Fruit fly (Drosophila melanogaster) whole organism, embryonic: ENCODE data around the gene Cht5.

Experiments
- Adf1 ChIP-seq: fragments of 200-800 bp; sonication (Bioruptor generic); IDR thresholded peaks from 2 replicates; pipeline ENCODE4 v1.3.6; 2022; ENCODE audit warnings: missing biosample characterization, missing genetic modification characterization
- CG10321 ChIP-seq: fragments of 200-800 bp; sonication (Bioruptor generic); IDR thresholded peaks from 2 replicates; pipeline ENCODE4 v1.3.6; 2022; ENCODE audit warnings: missing biosample characterization, missing genetic modification characterization
- CG10431 ChIP-seq: fragments of 200-800 bp; sonication (Bioruptor generic); optimal IDR thresholded peaks from 3 replicates; lab custom pipeline; 2018; ENCODE audit warnings: missing biosample characterization, mild to moderate bottlenecking, missing genetic modification characterization
- CG10565 ChIP-seq: fragments of 200-800 bp; sonication (Bioruptor generic); optimal IDR thresholded peaks from 3 replicates; lab custom pipeline; 2016; ENCODE audit warnings: missing biosample characterization, mild to moderate bottlenecking, missing genetic modification characterization
- CG11504 ChIP-seq: fragments of 200-800 bp; sonication (Bioruptor generic); optimal IDR thresholded peaks from 3 replicates; lab custom pipeline; 2019; ENCODE audit warnings: missing biosample characterization, mild to moderate bottlenecking, missing genetic modification characterization, moderate library complexity
- CG13424 ChIP-seq: fragments of 200-800 bp; sonication (Bioruptor generic); optimal IDR thresholded peaks from 2 replicates; lab custom pipeline; 2019; ENCODE audit warnings: missing biosample characterization, mild to moderate bottlenecking, missing genetic modification characterization, moderate library complexity
- CG14965 ChIP-seq: fragments of 200-800 bp; sonication (Bioruptor generic); optimal IDR thresholded peaks from 2 replicates; lab custom pipeline; 2016; ENCODE audit warnings: missing biosample characterization, missing genetic modification characterization, borderline replicate concordance
- CG1603 ChIP-seq: fragments of 200-800 bp; sonication (Bioruptor generic); optimal IDR thresholded peaks from 2 replicates; lab custom pipeline; 2019; ENCODE audit warnings: missing biosample characterization, mild to moderate bottlenecking, missing genetic modification characterization, moderate library complexity
- CG17361 ChIP-seq: fragments of 200-800 bp; sonication (Bioruptor generic); IDR thresholded peaks from 3 replicates; pipeline ENCODE4 v1.3.6; 2022; ENCODE audit warnings: missing biosample characterization, missing genetic modification characterization
- CG2120 ChIP-seq: fragments of 200-800 bp; sonication (Bioruptor generic); optimal IDR thresholded peaks from 3 replicates; lab custom pipeline; 2016; ENCODE audit warnings: missing biosample characterization, missing genetic modification characterization
- CG31441 ChIP-seq: fragments of 200-800 bp; sonication (Bioruptor generic); IDR thresholded peaks from 2 replicates; pipeline ENCODE4 v1.3.6; 2022; ENCODE audit warnings: missing biosample characterization, missing genetic modification characterization
- CG5180 ChIP-seq: fragments of 200-800 bp; sonication (Bioruptor generic); optimal IDR thresholded peaks from 3 replicates; lab custom pipeline; 2017; ENCODE audit warnings: missing biosample characterization, missing genetic modification characterization, mild to moderate bottlenecking, moderate library complexity, missing genetic modification reagents
- CG7963 ChIP-seq: fragments of 200-800 bp; sonication (Bioruptor generic); IDR thresholded peaks from 3 replicates; pipeline ENCODE4 v1.3.6; 2022; ENCODE audit warnings: missing biosample characterization, missing genetic modification characterization; ENCODE audit not compliant: partially characterized antibody
- CG9437 ChIP-seq: fragments of 200-800 bp; sonication (Bioruptor generic); optimal IDR thresholded peaks from 2 replicates; lab custom pipeline; 2018; ENCODE audit warnings: missing biosample characterization, mild to moderate bottlenecking, missing genetic modification characterization
- CkIIα-i1 ChIP-seq: fragments of 200-800 bp; sonication (Bioruptor generic); IDR thresholded peaks from 2 replicates; pipeline ENCODE4 v1.3.6; 2022; ENCODE audit warnings: missing biosample characterization, missing genetic modification characterization
- Dll ChIP-seq: fragments of 200-800 bp; sonication (Bioruptor generic); IDR thresholded peaks from 4 replicates; pipeline ENCODE4 v1.3.6; 2022; ENCODE audit warnings: missing biosample characterization, missing genetic modification characterization; ENCODE audit not compliant: partially characterized antibody
- Doc3 ChIP-seq: fragments of 200-800 bp; sonication (Bioruptor generic); IDR thresholded peaks from 3 replicates; pipeline ENCODE4 v1.3.6; 2022; ENCODE audit warnings: missing biosample characterization, missing genetic modification characterization; ENCODE audit not compliant: partially characterized antibody
- Ets97D ChIP-seq: fragments of 200-800 bp; sonication (Bioruptor generic); optimal IDR thresholded peaks from 3 replicates; lab custom pipeline; 2016; ENCODE audit warnings: missing biosample characterization, missing genetic modification characterization
- Hmr ChIP-seq: fragments of 200-800 bp; sonication (Bioruptor generic); optimal IDR thresholded peaks from 3 replicates; lab custom pipeline; 2017; ENCODE audit warnings: mild to moderate bottlenecking, missing biosample characterization, missing genetic modification reagents, missing genetic modification characterization
- Opbp ChIP-seq: fragments of 200-800 bp; sonication (Bioruptor generic); IDR thresholded peaks from 3 replicates; pipeline ENCODE4 v1.3.6; 2022; ENCODE audit warnings: missing biosample characterization, missing genetic modification characterization; ENCODE audit not compliant: partially characterized antibody
- Scr ChIP-seq: fragments of 200-800 bp; sonication (Bioruptor generic); IDR thresholded peaks from 2 replicates; pipeline ENCODE4 v1.3.6; 2022; ENCODE audit warnings: missing biosample characterization, missing genetic modification characterization; ENCODE audit not compliant: partially characterized antibody
- amos ChIP-seq: fragments of 200-800 bp; sonication (Bioruptor generic); IDR thresholded peaks from 2 replicates; pipeline ENCODE4 v1.3.6; 2022; ENCODE audit warnings: missing biosample characterization, missing genetic modification characterization; ENCODE audit not compliant: partially characterized antibody
- ato ChIP-seq: fragments of 200-800 bp; sonication (Bioruptor generic); IDR thresholded peaks from 2 replicates; pipeline ENCODE4 v1.3.6; 2022; ENCODE audit warnings: missing biosample characterization, missing genetic modification characterization; ENCODE audit not compliant: partially characterized antibody
- br ChIP-seq: fragments of >200 bp; optimal IDR thresholded peaks from 2 replicates; lab custom pipeline; 2017
- cad ChIP-seq: fragments of >200 bp; optimal IDR thresholded peaks from 2 replicates; lab custom pipeline; 2017; ENCODE audit warnings: missing biosample characterization, missing genetic modification characterization
- crp ChIP-seq, 2 experiments: fragments of 200-800 bp; sonication (Bioruptor generic); optimal IDR thresholded peaks; 2 replicates in 1 of 2; 3 replicates in 1 of 2; lab custom pipeline; 2017; ENCODE audit warnings: missing biosample characterization in 2 of 2, missing genetic modification characterization in 2 of 2, mild to moderate bottlenecking in 1 of 2, moderate library complexity in 1 of 2
- dati ChIP-seq: fragments of 200-800 bp; sonication (Bioruptor generic); IDR thresholded peaks from 2 replicates; pipeline ENCODE4 v1.3.6; 2022; ENCODE audit warnings: missing biosample characterization, missing genetic modification characterization
- dmrt11E ChIP-seq: fragments of 200-800 bp; sonication (Bioruptor generic); optimal IDR thresholded peaks from 3 replicates; lab custom pipeline; 2018; ENCODE audit warnings: missing biosample characterization, mild to moderate bottlenecking, missing genetic modification characterization, moderate library complexity
- fd102C ChIP-seq: fragments of 200-800 bp; sonication (Bioruptor generic); optimal IDR thresholded peaks from 2 replicates; lab custom pipeline; 2018; ENCODE audit warnings: missing biosample characterization, mild to moderate bottlenecking, missing genetic modification characterization, moderate library complexity
- inv ChIP-seq: fragments of 200-800 bp; sonication (Bioruptor generic); IDR thresholded peaks from 2 replicates; pipeline ENCODE4 v1.3.6; 2022; ENCODE audit warnings: missing biosample characterization, missing genetic modification characterization; ENCODE audit not compliant: partially characterized antibody
- klu ChIP-seq: fragments of 200-800 bp; sonication (Bioruptor generic); IDR thresholded peaks from 2 replicates; pipeline ENCODE4 v1.3.6; 2022; ENCODE audit warnings: missing biosample characterization, missing genetic modification characterization
- lilli ChIP-seq: fragments of 200-800 bp; sonication (Bioruptor generic); optimal IDR thresholded peaks from 3 replicates; lab custom pipeline; 2016; ENCODE audit warnings: missing biosample characterization, missing genetic modification characterization
- lola ChIP-seq, 3 experiments: fragments of >200 bp in 2 of 3; fragments of 200-800 bp in 1 of 3; sonication (Bioruptor generic) in 1 of 3; optimal IDR thresholded peaks; 2 replicates each; lab custom pipeline; 2017 to 2019; ENCODE audit warnings: missing biosample characterization in 3 of 3, missing genetic modification characterization in 3 of 3, mild to moderate bottlenecking in 1 of 3, moderate library complexity in 1 of 3
- nerfin-2 ChIP-seq: fragments of 200-800 bp; sonication (Bioruptor generic); IDR thresholded peaks from 2 replicates; pipeline ENCODE4 v1.3.6; 2022; ENCODE audit warnings: missing biosample characterization, missing genetic modification characterization; ENCODE audit not compliant: partially characterized antibody
- org-1 ChIP-seq: fragments of 200-800 bp; sonication (Bioruptor generic); optimal IDR thresholded peaks from 2 replicates; lab custom pipeline; 2017; ENCODE audit warnings: missing biosample characterization, missing genetic modification characterization
- pfk ChIP-seq: fragments of 200-800 bp; sonication (Bioruptor generic); optimal IDR thresholded peaks from 2 replicates; lab custom pipeline; 2018; ENCODE audit warnings: missing biosample characterization, mild to moderate bottlenecking, missing genetic modification characterization, moderate library complexity
- phol ChIP-seq: fragments of 200-800 bp; sonication (Bioruptor generic); optimal IDR thresholded peaks from 3 replicates; lab custom pipeline; 2018; ENCODE audit warnings: missing biosample characterization, mild to moderate bottlenecking, missing genetic modification characterization, moderate library complexity
- scrt ChIP-seq: fragments of 200-800 bp; sonication (Bioruptor generic); optimal IDR thresholded peaks from 2 replicates; lab custom pipeline; 2018; ENCODE audit warnings: missing biosample characterization, mild to moderate bottlenecking, missing genetic modification characterization, moderate library complexity
- sens-2 ChIP-seq: fragments of 200-800 bp; sonication (Bioruptor generic); IDR thresholded peaks from 2 replicates; pipeline ENCODE4 v1.3.6; 2022; ENCODE audit warnings: missing biosample characterization, missing genetic modification characterization
- tin ChIP-seq: fragments of 200-800 bp; sonication (Bioruptor generic); optimal IDR thresholded peaks from 3 replicates; lab custom pipeline; 2016; ENCODE audit warnings: missing biosample characterization, missing genetic modification characterization
- tup ChIP-seq: fragments of 200-800 bp; sonication (Bioruptor generic); optimal IDR thresholded peaks from 2 replicates; lab custom pipeline; 2016; ENCODE audit warnings: missing biosample characterization, mild to moderate bottlenecking, missing genetic modification characterization, moderate library complexity
- twi ChIP-seq: fragments of 200-800 bp; optimal IDR thresholded peaks from 2 replicates; lab custom pipeline; 2019; ENCODE audit warnings: missing biosample characterization, mild to moderate bottlenecking, missing genetic modification characterization, moderate library complexity
- unc-4 ChIP-seq: fragments of 200-800 bp; sonication (Bioruptor generic); IDR thresholded peaks from 2 replicates; pipeline ENCODE4 v1.3.6; 2022; ENCODE audit warnings: missing biosample characterization, missing genetic modification characterization; ENCODE audit not compliant: partially characterized antibody
- usp ChIP-seq: fragments of >200 bp; optimal IDR thresholded peaks from 2 replicates; lab custom pipeline; 2017; ENCODE audit warnings: missing biosample characterization, missing genetic modification characterization
- vnd ChIP-seq: fragments of 200-800 bp; sonication (Bioruptor generic); IDR thresholded peaks from 3 replicates; pipeline ENCODE4 v1.3.6; 2022; ENCODE audit warnings: missing biosample characterization, missing genetic modification characterization; ENCODE audit not compliant: partially characterized antibody
- wdn ChIP-seq: fragments of 200-800 bp; sonication (Bioruptor generic); IDR thresholded peaks from 2 replicates; pipeline ENCODE4 v1.3.6; 2022; ENCODE audit warnings: missing biosample characterization, missing genetic modification characterization
- wor ChIP-seq: fragments of 200-800 bp; sonication (Bioruptor generic); IDR thresholded peaks from 2 replicates; pipeline ENCODE4 v1.3.6; 2022; ENCODE audit warnings: missing biosample characterization, missing genetic modification characterization
- zen2 ChIP-seq: fragments of 200-800 bp; sonication (Bioruptor generic); IDR thresholded peaks from 3 replicates; pipeline ENCODE4 v1.3.6; 2022; ENCODE audit warnings: missing biosample characterization, missing genetic modification characterization; ENCODE audit not compliant: partially characterized antibody

Gene Cht5

DNA sequence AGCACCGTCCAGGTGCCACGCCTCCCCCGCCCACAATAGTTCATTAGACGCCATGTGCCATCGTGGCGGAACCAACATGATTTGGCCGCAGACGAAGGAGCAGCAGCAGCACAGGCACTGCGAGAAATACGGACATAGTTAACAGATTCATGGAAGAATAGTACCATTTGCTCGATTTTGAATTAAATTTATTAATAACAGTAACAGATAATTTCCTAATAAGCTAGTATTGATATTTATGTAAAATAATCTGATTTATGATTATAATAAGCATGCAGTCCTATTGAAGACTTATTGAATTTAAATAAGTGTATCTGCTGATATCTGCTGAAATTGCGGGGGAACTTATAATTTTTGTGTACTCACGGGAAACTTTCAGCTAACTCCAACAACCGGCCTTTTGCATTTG, 29.9 kb downstream of the Cht5 start (continued):
- TF ChIP-seq Adf1 (GFP tag; lab: Robert Waterston, UW) (no peak), CG10321 (GFP tag; lab: Robert Waterston, UW) (no peak), sens-2 (GFP tag; lab: Robert Waterston, UW) (no peak), CG7963 (GFP tag; lab: Robert Waterston, UW) (no peak), fd102C (GFP tag; lab: Kevin White, UChicago) (no peak), Ets97D (GFP tag; lab: Kevin White, UChicago) (no peak), br (lab: Kevin White, UChicago) (no peak), CG2120 (GFP tag; lab: Kevin White, UChicago) (no peak), CG31441 (peak; percentile 33; the same call in 1 of the 2 replicates), CG10431 (GFP tag; lab: Kevin White, UChicago) (no peak), CG13424 (tag; lab: Kevin White, UChicago) (no peak), usp (GFP tag; lab: Kevin White, UChicago) (no peak), lilli (GFP tag; lab: Kevin White, UChicago) (no peak), CkIIα-i1 (GFP tag; lab: Robert Waterston, UW) (no peak), vnd (GFP tag; lab: Robert Waterston, UW) (no peak), tin (GFP tag; lab: Kevin White, UChicago) (peak; percentile 0), wor (GFP tag; lab: Robert Waterston, UW) (no peak), pfk (no peak), Hmr (no peak), ato (GFP tag; lab: Robert Waterston, UW) (no peak), CG9437 (peak; percentile 11), lola (GFP tag; optimal IDR thresholded peaks at IDR 0.05; lab: Kevin White, UChicago) (peak in 1 of 3 experiments; percentile 26), wdn (GFP tag; lab: Robert Waterston, UW) (no peak), Doc3 (GFP tag; lab: Robert Waterston, UW) (no peak), nerfin-2 (GFP tag; lab: Robert Waterston, UW) (no peak), org-1 (GFP tag; lab: Kevin White, UChicago) (no peak), klu (GFP tag; lab: Robert Waterston, UW) (no peak), phol (tag; lab: Kevin White, UChicago) (peak; percentile 46), CG1603 (tag; lab: Kevin White, UChicago) (peak; percentile 37), dmrt11E (tag; lab: Kevin White, UChicago) (peak; percentile 2), CG17361 (GFP tag; lab: Robert Waterston, UW) (peak; percentile 41; the same call in 1 of the 3 replicates), tup (no peak)

DNA sequence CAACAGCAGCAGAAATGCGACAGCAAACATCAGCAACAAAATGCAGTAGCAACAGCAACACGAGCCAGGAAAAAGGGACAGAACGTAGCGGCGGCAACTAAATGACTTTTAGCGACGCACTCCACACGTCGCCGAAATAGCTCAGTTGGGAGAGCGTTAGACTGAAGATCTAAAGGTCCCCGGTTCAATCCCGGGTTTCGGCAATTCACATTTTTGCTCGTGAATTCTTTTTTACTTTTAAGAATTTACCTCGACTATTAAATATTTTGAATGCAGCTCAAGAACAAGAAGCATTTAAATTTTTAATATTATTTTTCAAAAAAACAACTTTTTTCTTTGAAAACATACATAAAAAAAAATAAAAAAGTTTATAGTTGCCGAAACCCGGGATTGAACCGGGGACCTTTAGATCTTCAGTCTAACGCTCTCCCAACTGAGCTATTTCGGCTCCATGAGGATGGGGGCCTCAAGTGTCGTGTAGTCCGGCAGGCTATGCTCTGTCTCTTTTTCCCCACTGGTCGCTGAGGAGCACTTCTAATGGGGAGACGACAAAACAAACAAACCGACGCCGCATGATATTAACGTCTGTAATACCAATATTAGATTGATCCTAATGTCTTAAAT, 30.6 kb downstream of the Cht5 start:
- TF ChIP-seq Scr (peak; percentile 71), CG10565 (no peak), cad (GFP tag; lab: Kevin White, UChicago) (no peak), Opbp (peak; percentile 74; the same call in 2 of the 3 replicates), zen2 (GFP tag; lab: Robert Waterston, UW) (0 out of 3 replicates have a peak, but pooled peaks have one; percentile 43), CG5180 (GFP tag; lab: Kevin White, UChicago) (no peak), crp (GFP tag; optimal IDR thresholded peaks at IDR 0.05; lab: Kevin White, UChicago) (no peak), dati (GFP tag; lab: Robert Waterston, UW) (no peak), CG11504 (tag; lab: Kevin White, UChicago) (peak; percentile 18), amos (GFP tag; lab: Robert Waterston, UW) (peak; percentile 77; the same call in 1 of the 2 replicates), inv (GFP tag; lab: Robert Waterston, UW) (peak; percentile 35; the same call in 1 of the 2 replicates), CG14965 (GFP tag; lab: Kevin White, UChicago) (no peak), unc-4 (GFP tag; lab: Robert Waterston, UW) (peak; percentile 36; the same call in 1 of the 2 replicates), scrt (GFP tag; lab: Kevin White, UChicago) (no peak), twi (tag; lab: Kevin White, UChicago) (no peak), Dll (GFP tag; lab: Robert Waterston, UW) (peak; percentile 56; the same call in 2 of the 4 replicates)
